Worm (Caenorhabditis elegans) whole organism, L4 larva: Measurements from ENCODE around the gene inpp-1.

Experiments used
- mep-1 ChIP-seq: fragments of 150-350 bp; sonication (generic microtip); optimal IDR thresholded peaks from 3 replicates; lab custom pipeline; 2014; ENCODE audit warnings: missing biosample characterization, missing genetic modification characterization
- skn-1 ChIP-seq: fragments of 150-350 bp; optimal IDR thresholded peaks from 2 replicates; lab custom pipeline; 2014; ENCODE audit warnings: missing biosample characterization, missing genetic modification characterization

DNA sequence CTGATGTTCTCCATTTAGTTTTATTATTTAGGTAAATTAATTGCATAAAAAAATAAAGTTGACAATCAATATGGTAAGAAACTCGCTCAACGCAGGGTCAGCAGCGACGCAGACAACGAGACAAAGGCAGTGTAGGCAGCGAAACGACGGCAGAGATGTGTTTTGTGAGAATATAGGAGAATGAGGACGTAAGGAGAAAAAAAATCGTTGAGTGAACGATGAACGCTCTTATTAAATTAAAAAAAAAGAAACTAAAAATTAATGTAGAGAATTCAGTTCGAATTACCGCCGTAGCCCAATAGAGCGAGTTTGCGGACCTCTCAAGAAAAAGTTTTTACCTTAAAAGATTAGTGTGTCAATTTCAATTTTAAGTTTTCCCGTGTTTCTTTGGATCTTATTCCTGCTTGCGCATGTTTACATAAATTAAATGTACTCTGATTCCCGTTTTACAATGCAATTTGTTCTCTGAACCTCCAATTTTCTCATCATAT lies 5.5 kb downstream of the inpp-1 start, which contains the start of gene T25B9.8:
- TF ChIP-seq skn-1 (no peak), mep-1 (tag; lab: Kevin White, UChicago) (no peak)
